Worm (Caenorhabditis elegans): ENCODE data around the gene F22E5.2.
"Not testable (repeated sequence)": the region's sequence is repeated elsewhere in the genome, so short reads cannot be mapped to it uniquely, and the experiment has no call there.

DNA sequence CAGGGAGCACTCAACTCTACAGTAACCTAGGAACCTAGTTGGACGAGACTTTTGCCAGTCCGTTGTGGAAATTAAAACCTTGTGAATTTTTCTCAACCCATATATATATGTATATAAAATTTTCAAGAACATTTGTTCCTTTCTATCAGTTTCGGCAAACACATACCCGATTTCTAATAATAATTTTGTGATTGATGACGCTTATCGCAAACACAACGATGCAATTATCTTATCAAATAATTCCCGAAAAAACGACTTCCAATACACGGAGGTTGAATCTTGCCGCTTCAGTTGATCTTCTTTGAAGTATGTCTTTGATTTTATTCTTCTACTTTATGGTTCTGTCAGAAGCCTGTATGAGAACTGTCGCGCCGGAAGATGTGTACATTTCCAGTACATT, at the start of gene F22E5.2:
- not testable (repeated sequence) for TF ChIP-seq mdl-1, nhr-12, nhr-23, ztf-11 (tag; optimal IDR thresholded peaks at IDR 0.05)
